Worm (Caenorhabditis elegans) whole organism, L4 larva: Measurements from ENCODE around the gene Y2H9A.6.

Experiments used
- ama-1 ChIP-seq: fragments of 150-350 bp; optimal IDR thresholded peaks from 2 replicates; lab custom pipeline; 2014; ENCODE audit warnings: inconsistent platforms, mixed read lengths
- cey-2 ChIP-seq: sonication (generic microtip); optimal IDR thresholded peaks from 3 replicates; lab custom pipeline; 2017; ENCODE audit warnings: missing genetic modification characterization, mild to moderate bottlenecking, missing compliant biosample characterization, antibody characterized with exemption, borderline replicate concordance; ENCODE audit not compliant: insufficient read depth
- lin-1 ChIP-seq: fragments of 200-800 bp; sonication (Bioruptor generic); IDR thresholded peaks from 2 replicates; pipeline ENCODE4 v1.3.6; 2022; ENCODE audit warnings: missing genetic modification reagents, missing genetic modification characterization, missing compliant biosample characterization
- lin-13 ChIP-seq: fragments of 150-350 bp; optimal IDR thresholded peaks from 2 replicates; lab custom pipeline; 2014; ENCODE audit warnings: missing biosample characterization, missing genetic modification reagents, missing genetic modification characterization
- mep-1 ChIP-seq: fragments of 150-350 bp; sonication (generic microtip); optimal IDR thresholded peaks from 3 replicates; lab custom pipeline; 2014; ENCODE audit warnings: missing biosample characterization, missing genetic modification characterization
- zfp-2 ChIP-seq: sonication (generic microtip); optimal IDR thresholded peaks from 2 replicates; lab custom pipeline; 2016; ENCODE audit warnings: mild to moderate bottlenecking, missing genetic modification characterization, missing compliant biosample characterization
- ztf-11 ChIP-seq: fragments of 150-350 bp; optimal IDR thresholded peaks from 2 replicates; lab custom pipeline; 2014; ENCODE audit warnings: missing biosample characterization, missing genetic modification characterization

DNA sequence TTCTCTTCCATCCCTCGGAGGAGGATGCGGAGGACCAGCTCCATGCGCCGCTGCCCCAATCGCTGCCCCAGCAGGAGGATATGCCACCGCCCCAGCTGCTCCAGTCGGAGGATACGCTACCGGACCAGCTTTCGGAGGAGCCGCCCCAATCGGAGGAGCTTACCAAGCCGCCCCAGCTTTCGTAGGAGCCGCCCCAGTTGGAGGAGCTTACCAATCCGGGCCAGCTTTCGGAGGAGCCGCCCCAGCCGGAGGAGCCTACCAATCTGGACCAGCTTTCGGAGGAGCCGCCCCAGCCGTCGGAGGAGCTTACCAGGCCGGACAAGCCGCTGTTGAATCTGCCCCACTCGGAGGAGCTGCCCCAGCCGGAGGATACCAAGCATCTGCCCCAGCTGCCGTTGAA, 28.2 kb upstream of the Y2H9A.6 start:
- TF ChIP-seq cey-2 (tag; lab: Kevin White, UChicago), result no peak
- TF ChIP-seq ztf-11 (tag; lab: Kevin White, UChicago), result no peak
- TF ChIP-seq mep-1 (tag; lab: Kevin White, UChicago), result no peak
- TF ChIP-seq ama-1, result no peak
- TF ChIP-seq lin-13 (GFP tag; lab: Kevin White, UChicago), result no peak
- no peak for TF ChIP-seq lin-1
- no peak for TF ChIP-seq zfp-2 (tag; lab: Kevin White, UChicago)
